Fruit fly (Drosophila melanogaster) whole organism, embryonic: Measurements from ENCODE around the gene IntS6.

Experiments
- B-H1 ChIP-seq: fragments of 200-800 bp; sonication (Bioruptor generic); IDR thresholded peaks from 3 replicates; pipeline ENCODE4 v1.3.6; 2022; ENCODE audit warnings: missing biosample characterization, missing genetic modification characterization
- Bgb ChIP-seq: fragments of 200-800 bp; sonication (Bioruptor generic); IDR thresholded peaks from 2 replicates; pipeline ENCODE4 v1.3.6; 2022; ENCODE audit warnings: missing biosample characterization, missing genetic modification characterization; ENCODE audit not compliant: partially characterized antibody
- CG11247 ChIP-seq: fragments of 200-800 bp; sonication (Bioruptor generic); IDR thresholded peaks from 2 replicates; pipeline ENCODE4 v1.3.6; 2022; ENCODE audit warnings: missing biosample characterization, missing genetic modification characterization
- CG11560 ChIP-seq: fragments of 200-800 bp; sonication (Bioruptor generic); IDR thresholded peaks from 3 replicates; pipeline ENCODE4 v1.3.6; 2022; ENCODE audit warnings: missing biosample characterization, missing genetic modification characterization
- CG12236 ChIP-seq: fragments of 200-800 bp; sonication (Bioruptor generic); optimal IDR thresholded peaks from 2 replicates; lab custom pipeline; 2016; ENCODE audit warnings: missing biosample characterization, missing genetic modification characterization
- CG14860 ChIP-seq: fragments of 200-800 bp; sonication (Bioruptor generic); IDR thresholded peaks from 3 replicates; pipeline ENCODE4 v1.3.6; 2022; ENCODE audit warnings: missing biosample characterization, missing genetic modification characterization; ENCODE audit not compliant: partially characterized antibody
- CG17186 ChIP-seq: fragments of 200-800 bp; sonication (Bioruptor generic); optimal IDR thresholded peaks from 3 replicates; lab custom pipeline; 2017; ENCODE audit warnings: missing biosample characterization, missing genetic modification reagents, missing genetic modification characterization
- CG17385 ChIP-seq: fragments of 200-800 bp; sonication (Bioruptor generic); optimal IDR thresholded peaks from 3 replicates; lab custom pipeline; 2018; ENCODE audit warnings: missing biosample characterization, mild to moderate bottlenecking, missing genetic modification characterization
- CG2202 ChIP-seq: fragments of 200-800 bp; sonication (Bioruptor generic); optimal IDR thresholded peaks from 2 replicates; lab custom pipeline; 2018; ENCODE audit warnings: missing biosample characterization, mild to moderate bottlenecking, missing genetic modification characterization
- CG31441 ChIP-seq: fragments of 200-800 bp; sonication (Bioruptor generic); IDR thresholded peaks from 2 replicates; pipeline ENCODE4 v1.3.6; 2022; ENCODE audit warnings: missing biosample characterization, missing genetic modification characterization
- CG3726 ChIP-seq: fragments of 200-800 bp; sonication (Bioruptor generic); IDR thresholded peaks from 3 replicates; pipeline ENCODE4, ENCODE4 v1.3.6; 2022; ENCODE audit warnings: missing biosample characterization, missing genetic modification characterization
- CG4707 ChIP-seq: fragments of 200-800 bp; sonication (Bioruptor generic); optimal IDR thresholded peaks from 2 replicates; lab custom pipeline; 2018; ENCODE audit warnings: missing biosample characterization, mild to moderate bottlenecking, missing genetic modification characterization, moderate library complexity
- CG7928 ChIP-seq: fragments of 200-800 bp; sonication (Bioruptor generic); optimal IDR thresholded peaks from 2 replicates; lab custom pipeline; 2017; ENCODE audit warnings: missing biosample characterization, mild to moderate bottlenecking, missing genetic modification characterization
- CG8944 ChIP-seq: fragments of 200-800 bp; sonication (Bioruptor generic); optimal IDR thresholded peaks from 3 replicates; lab custom pipeline; 2016; ENCODE audit warnings: missing biosample characterization, missing genetic modification characterization
- CG9609 ChIP-seq: fragments of 200-800 bp; sonication (Bioruptor generic); optimal IDR thresholded peaks from 3 replicates; lab custom pipeline; 2016; ENCODE audit warnings: missing biosample characterization, missing genetic modification characterization
- CG9876 ChIP-seq: fragments of 200-800 bp; sonication (Bioruptor generic); optimal IDR thresholded peaks from 2 replicates; lab custom pipeline; 2016; ENCODE audit warnings: missing biosample characterization, missing genetic modification characterization
- CHES-1-like ChIP-seq: fragments of 200-800 bp; sonication (Bioruptor generic); optimal IDR thresholded peaks from 2 replicates; lab custom pipeline; 2016; ENCODE audit warnings: missing biosample characterization, missing genetic modification characterization
- Doc2 ChIP-seq: fragments of 200-800 bp; sonication (Bioruptor generic); IDR thresholded peaks from 2 replicates; pipeline ENCODE4 v1.3.6; 2022; ENCODE audit warnings: missing biosample characterization, missing genetic modification characterization
- Fer1 ChIP-seq: fragments of 200-800 bp; sonication (Bioruptor generic); optimal IDR thresholded peaks from 2 replicates; lab custom pipeline; 2017; ENCODE audit warnings: missing biosample characterization, mild to moderate bottlenecking, missing genetic modification characterization
- Gsc ChIP-seq: fragments of 200-800 bp; sonication (Bioruptor generic); IDR thresholded peaks from 2 replicates; pipeline ENCODE4 v1.3.6; 2022; ENCODE audit warnings: missing biosample characterization, missing genetic modification characterization
- Hr39 ChIP-seq: fragments of >200 bp; optimal IDR thresholded peaks from 2 replicates; lab custom pipeline; 2017
- NfI ChIP-seq: fragments of 200-800 bp; sonication (Bioruptor generic); optimal IDR thresholded peaks from 3 replicates; lab custom pipeline; 2018; ENCODE audit warnings: missing biosample characterization, mild to moderate bottlenecking, missing genetic modification characterization, moderate library complexity
- Pdp1 ChIP-seq, 2 experiments: fragments of 200-800 bp; sonication (Bioruptor generic); optimal IDR thresholded peaks; 3 replicates each; lab custom pipeline; 2016; ENCODE audit warnings: missing biosample characterization in 2 of 2, missing genetic modification characterization in 2 of 2, mild to moderate bottlenecking in 1 of 2, moderate library complexity in 1 of 2
- Ptx1 ChIP-seq: fragments of 200-800 bp; sonication (Bioruptor generic); IDR thresholded peaks from 2 replicates; pipeline ENCODE4 v1.3.6; 2022; ENCODE audit warnings: missing biosample characterization, missing genetic modification characterization
- Sin3A ChIP-seq: fragments of >200 bp; optimal IDR thresholded peaks from 2 replicates; lab custom pipeline; 2018
- Sox100B ChIP-seq: fragments of 200-800 bp; sonication (Bioruptor generic); optimal IDR thresholded peaks from 3 replicates; lab custom pipeline; 2018; ENCODE audit warnings: missing biosample characterization, mild to moderate bottlenecking, missing genetic modification characterization
- Tbp ChIP-seq: fragments of >200 bp; optimal IDR thresholded peaks from 2 replicates; lab custom pipeline; 2018; ENCODE audit warnings: missing biosample characterization, missing genetic modification characterization
- crp ChIP-seq, 2 experiments: fragments of 200-800 bp; sonication (Bioruptor generic); optimal IDR thresholded peaks; 2 replicates in 1 of 2; 3 replicates in 1 of 2; lab custom pipeline; 2017; ENCODE audit warnings: missing biosample characterization in 2 of 2, missing genetic modification characterization in 2 of 2, mild to moderate bottlenecking in 1 of 2, moderate library complexity in 1 of 2
- cwo ChIP-seq: fragments of 200-800 bp; sonication (Bioruptor generic); optimal IDR thresholded peaks from 3 replicates; lab custom pipeline; 2017; ENCODE audit warnings: missing biosample characterization, missing genetic modification characterization, mild to moderate bottlenecking, moderate library complexity, missing genetic modification reagents
- dm ChIP-seq: fragments of 200-800 bp; sonication (Bioruptor generic); optimal IDR thresholded peaks from 3 replicates; lab custom pipeline; 2016; ENCODE audit warnings: missing biosample characterization, missing genetic modification characterization
- fd3F ChIP-seq: fragments of 200-800 bp; sonication (Bioruptor generic); optimal IDR thresholded peaks from 2 replicates; lab custom pipeline; 2018; ENCODE audit warnings: missing biosample characterization, mild to moderate bottlenecking, missing genetic modification characterization, moderate library complexity
- fd64A ChIP-seq: fragments of 200-800 bp; sonication (Bioruptor generic); optimal IDR thresholded peaks from 3 replicates; lab custom pipeline; 2018; ENCODE audit warnings: missing biosample characterization, mild to moderate bottlenecking, missing genetic modification characterization
- fu2 ChIP-seq: fragments of 200-800 bp; sonication (Bioruptor generic); optimal IDR thresholded peaks from 2 replicates; lab custom pipeline; 2016; ENCODE audit warnings: missing biosample characterization, missing genetic modification characterization
- gem ChIP-seq: fragments of 200-800 bp; sonication (Bioruptor generic); optimal IDR thresholded peaks from 2 replicates; lab custom pipeline; 2019; ENCODE audit warnings: missing biosample characterization, mild to moderate bottlenecking, missing genetic modification characterization, moderate library complexity
- grau ChIP-seq: fragments of 200-800 bp; optimal IDR thresholded peaks from 3 replicates; lab custom pipeline; 2019; ENCODE audit warnings: missing biosample characterization, mild to moderate bottlenecking, missing genetic modification characterization, moderate library complexity
- her ChIP-seq: fragments of 200-800 bp; sonication (Bioruptor generic); optimal IDR thresholded peaks from 2 replicates; lab custom pipeline; 2016; ENCODE audit warnings: missing biosample characterization, missing genetic modification characterization
- kni ChIP-seq: fragments of 200-800 bp; sonication (Bioruptor generic); optimal IDR thresholded peaks from 3 replicates; lab custom pipeline; 2017; ENCODE audit warnings: mild to moderate bottlenecking, missing biosample characterization, missing genetic modification reagents, missing genetic modification characterization
- lab ChIP-seq: fragments of 200-800 bp; sonication (Bioruptor generic); optimal IDR thresholded peaks from 3 replicates; lab custom pipeline; 2017; ENCODE audit warnings: missing biosample characterization, missing genetic modification characterization, mild to moderate bottlenecking, moderate library complexity, missing genetic modification reagents
- nau ChIP-seq: fragments of 200-800 bp; sonication (Bioruptor generic); optimal IDR thresholded peaks from 3 replicates; lab custom pipeline; 2017; ENCODE audit warnings: missing biosample characterization, mild to moderate bottlenecking, missing genetic modification characterization, missing genetic modification reagents
- nerfin-2 ChIP-seq: fragments of 200-800 bp; sonication (Bioruptor generic); IDR thresholded peaks from 2 replicates; pipeline ENCODE4 v1.3.6; 2022; ENCODE audit warnings: missing biosample characterization, missing genetic modification characterization; ENCODE audit not compliant: partially characterized antibody
- oc ChIP-seq: fragments of 200-800 bp; sonication (Bioruptor generic); optimal IDR thresholded peaks from 2 replicates; lab custom pipeline; 2018; ENCODE audit warnings: missing biosample characterization, mild to moderate bottlenecking, missing genetic modification characterization, moderate library complexity
- pfk ChIP-seq: fragments of 200-800 bp; sonication (Bioruptor generic); optimal IDR thresholded peaks from 2 replicates; lab custom pipeline; 2018; ENCODE audit warnings: missing biosample characterization, mild to moderate bottlenecking, missing genetic modification characterization, moderate library complexity
- phol ChIP-seq: fragments of 200-800 bp; sonication (Bioruptor generic); optimal IDR thresholded peaks from 3 replicates; lab custom pipeline; 2018; ENCODE audit warnings: missing biosample characterization, mild to moderate bottlenecking, missing genetic modification characterization, moderate library complexity
- pnt ChIP-seq: fragments of 200-800 bp; sonication (Bioruptor generic); optimal IDR thresholded peaks from 3 replicates; lab custom pipeline; 2016; ENCODE audit warnings: missing biosample characterization, missing genetic modification characterization
- ranshi ChIP-seq: fragments of 200-800 bp; sonication (Bioruptor generic); IDR thresholded peaks from 2 replicates; pipeline ENCODE4 v1.3.6; 2022; ENCODE audit warnings: missing biosample characterization, missing genetic modification characterization
- repo ChIP-seq: fragments of 200-800 bp; sonication (Bioruptor generic); optimal IDR thresholded peaks from 2 replicates; lab custom pipeline; 2016; ENCODE audit warnings: missing biosample characterization, missing genetic modification characterization
- rib ChIP-seq: fragments of 200-800 bp; sonication (Bioruptor generic); IDR thresholded peaks from 2 replicates; pipeline ENCODE4 v1.3.6; 2022; ENCODE audit warnings: missing biosample characterization, missing genetic modification characterization
- sisA ChIP-seq: fragments of 200-800 bp; sonication (Bioruptor generic); IDR thresholded peaks from 2 replicates; pipeline ENCODE4 v1.3.6; 2022; ENCODE audit warnings: missing biosample characterization, missing genetic modification characterization
- sna ChIP-seq: fragments of 200-800 bp; sonication (Bioruptor generic); IDR thresholded peaks from 2 replicates; pipeline ENCODE4 v1.3.6; 2022; ENCODE audit warnings: missing biosample characterization, missing genetic modification characterization; ENCODE audit not compliant: partially characterized antibody
- stwl ChIP-seq: fragments of 200-800 bp; sonication (Bioruptor generic); optimal IDR thresholded peaks from 3 replicates; lab custom pipeline; 2018; ENCODE audit warnings: missing biosample characterization, mild to moderate bottlenecking, missing genetic modification characterization, moderate library complexity

Gene IntS6

dm6 chrX:5696436-5697022 is 50.5 kb downstream of the IntS6 start (continued):
- TF ChIP-seq grau (tag; lab: Kevin White, UChicago) (peak; percentile 66), CG14860 (GFP tag; lab: Robert Waterston, UW) (no peak), Ptx1 (GFP tag; lab: Robert Waterston, UW) (peak; percentile 96), pnt (peak; percentile 99), ranshi (peak; percentile 97), repo (GFP tag; lab: Kevin White, UChicago) (peak; percentile 97), pfk (peak; percentile 36), CG9876 (GFP tag; lab: Kevin White, UChicago) (peak; percentile 98), CG7928 (GFP tag; lab: Kevin White, UChicago) (peak; percentile 66), Pdp1 (GFP tag; optimal IDR thresholded peaks at IDR 0.05; lab: Kevin White, UChicago) (peak; percentile 97 to 98), nerfin-2 (GFP tag; lab: Robert Waterston, UW) (no peak), nau (GFP tag; lab: Kevin White, UChicago) (peak; percentile 84), Tbp (GFP tag; lab: Kevin White, UChicago) (no peak), Sin3A (no peak), NfI (GFP tag; lab: Kevin White, UChicago) (peak; percentile 95), sisA (GFP tag; lab: Robert Waterston, UW) (peak; percentile 96), stwl (tag; lab: Kevin White, UChicago) (peak; percentile 45), oc (tag; lab: Kevin White, UChicago) (peak; percentile 93), Bgb (GFP tag; lab: Robert Waterston, UW) (no peak), Fer1 (peak; percentile 95), dm (GFP tag; lab: Kevin White, UChicago) (peak; percentile 96), Hr39 (lab: Kevin White, UChicago) (no peak), CG11560 (peak; percentile 86), CG8944 (peak; percentile 98), rib (GFP tag; lab: Robert Waterston, UW) (peak; percentile 91), CG12236 (GFP tag; lab: Kevin White, UChicago) (peak; percentile 97), her (peak; percentile 97), fd64A (GFP tag; lab: Kevin White, UChicago) (peak; percentile 84), gem (tag; lab: Kevin White, UChicago) (peak; percentile 95), cwo (GFP tag; lab: Kevin White, UChicago) (peak; percentile 88), CG2202 (tag; lab: Kevin White, UChicago) (peak; percentile 88), CG17186 (GFP tag; lab: Kevin White, UChicago) (peak; percentile 86), lab (GFP tag; lab: Kevin White, UChicago) (peak; percentile 95), crp (GFP tag; optimal IDR thresholded peaks at IDR 0.05; lab: Kevin White, UChicago) (peak in 1 of 2 experiments; percentile 68), CG17385 (GFP tag; lab: Kevin White, UChicago) (peak; percentile 92), CHES-1-like (GFP tag; lab: Kevin White, UChicago) (peak; percentile 98), kni (GFP tag; lab: Kevin White, UChicago) (peak; percentile 87), Doc2 (GFP tag; lab: Robert Waterston, UW) (peak; percentile 78; the same call in 1 of the 2 replicates), CG3726 (GFP tag; lab: Robert Waterston, UW) (peak; percentile 96), CG31441 (peak; percentile 94), B-H1 (peak; percentile 92), CG4707 (GFP tag; lab: Kevin White, UChicago) (peak; percentile 80), fu2 (peak; percentile 94), Sox100B (peak; percentile 91), sna (GFP tag; lab: Robert Waterston, UW) (no peak), Gsc (peak; percentile 94), fd3F (GFP tag; lab: Kevin White, UChicago) (peak; percentile 82), phol (peak; percentile 95), CG9609 (GFP tag; lab: Kevin White, UChicago) (peak; percentile 98), CG11247 (GFP tag; lab: Robert Waterston, UW) (peak; percentile 93)
